Worm (Caenorhabditis elegans) whole organism, L4/young adult: Measurements from ENCODE around the gene ZK550.2.

ENCODE experiments used
- W03F9.2 ChIP-seq: fragments of 150-350 bp; optimal IDR thresholded peaks from 2 replicates; lab custom pipeline; 2014; ENCODE audit warnings: missing biosample characterization, missing genetic modification characterization
- dao-5 ChIP-seq: sonication (generic microtip); optimal IDR thresholded peaks from 2 replicates; lab custom pipeline; 2016; ENCODE audit warnings: missing genotype, missing genetic modification characterization, moderate library complexity, missing compliant biosample characterization
- him-1 ChIP-seq: sonication (generic microtip); optimal IDR thresholded peaks from 2 replicates; lab custom pipeline; 2016; ENCODE audit warnings: missing genotype, missing genetic modification reagents, missing genetic modification characterization, missing compliant biosample characterization

Gene ZK550.2

DNA sequence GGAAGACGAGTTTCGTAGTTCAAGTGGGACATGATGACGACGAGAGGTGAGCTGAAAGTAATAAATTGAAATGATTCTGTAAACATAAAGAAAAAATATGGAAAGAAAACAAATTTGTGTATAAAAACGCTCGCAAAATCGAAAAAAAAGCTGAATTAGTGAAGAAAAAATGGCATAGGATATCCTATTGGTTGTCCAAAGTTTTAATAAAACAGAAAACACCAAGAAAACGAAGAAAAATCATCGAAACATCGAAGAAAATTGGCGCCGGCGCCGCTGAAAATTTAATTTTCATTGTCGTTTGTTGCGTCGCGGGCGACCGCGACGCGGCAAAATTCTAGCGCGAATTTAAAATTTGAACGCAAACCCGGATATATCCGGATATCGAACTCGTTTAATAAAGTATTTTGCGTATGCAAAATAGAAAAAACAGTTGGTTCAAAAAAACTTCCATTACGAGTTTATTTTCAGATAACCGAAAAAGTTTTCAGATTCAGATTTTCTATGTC, 28.3 kb downstream of the ZK550.2 start, which contains the start of gene gln-5:
TSS of gene gln-5 (minus strand) at position 51 of the 509 bp plus-strand sequence.
- TF ChIP-seq W03F9.2 (tag; lab: Kevin White, UChicago) (no peak), him-1 (tag; lab: Kevin White, UChicago) (no peak), dao-5 (tag; lab: Kevin White, UChicago) (no peak)

DNA sequence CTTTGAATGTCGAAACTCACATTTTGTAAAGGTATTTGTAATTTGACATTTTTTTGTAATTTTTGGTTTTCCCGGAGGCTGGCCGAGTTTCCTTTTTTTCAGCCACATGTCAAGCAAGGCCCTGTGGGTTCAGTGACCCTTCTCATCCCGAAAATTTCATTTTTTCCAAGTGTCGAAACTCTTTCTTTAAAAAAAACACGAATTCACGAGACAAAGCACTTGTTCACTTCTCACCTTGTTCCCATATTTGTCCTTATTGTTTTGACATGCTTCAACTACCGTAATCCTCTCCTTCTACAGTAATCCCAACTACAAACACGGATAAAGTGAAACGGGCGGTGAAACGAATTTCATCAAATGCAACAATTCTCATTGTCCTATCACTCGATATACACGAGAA, 29.9 kb downstream of the ZK550.2 start, which contains the start of gene lhfp-4:
TSS of gene lhfp-4 (plus strand) at position 301 of the 400 bp plus-strand sequence.
- TF ChIP-seq W03F9.2 (tag; lab: Kevin White, UChicago) (no peak), him-1 (tag; lab: Kevin White, UChicago) (no peak), dao-5 (tag; lab: Kevin White, UChicago) (no peak)

- no peak for TF ChIP-seq him-1 (tag; lab: Kevin White, UChicago)
- TF ChIP-seq W03F9.2 (tag; lab: Kevin White, UChicago): no peak
- no peak for TF ChIP-seq dao-5 (tag; lab: Kevin White, UChicago)
Observed at ce11 chrIV:17276705-17277458, 31.5 kb downstream of the ZK550.2 start, which contains the start of gene clec-196. clec-196 (plus strand) TSS chrIV:17276956.

- TF ChIP-seq him-1 (tag; lab: Kevin White, UChicago) (no peak), W03F9.2 (tag; lab: Kevin White, UChicago) (no peak), dao-5 (tag; lab: Kevin White, UChicago) (no peak)
Observed at ce11 chrIV:17277459-17278173, 32.2 kb downstream of the ZK550.2 start.

ce11 chrIV:17278363-17278762, 33.0 kb downstream of the ZK550.2 start:
- peak; percentile 93 for TF ChIP-seq W03F9.2 (tag; lab: Kevin White, UChicago)
- peak; percentile 8 for TF ChIP-seq dao-5 (tag; lab: Kevin White, UChicago)
- TF ChIP-seq him-1 (tag; lab: Kevin White, UChicago): peak; percentile 98

DNA sequence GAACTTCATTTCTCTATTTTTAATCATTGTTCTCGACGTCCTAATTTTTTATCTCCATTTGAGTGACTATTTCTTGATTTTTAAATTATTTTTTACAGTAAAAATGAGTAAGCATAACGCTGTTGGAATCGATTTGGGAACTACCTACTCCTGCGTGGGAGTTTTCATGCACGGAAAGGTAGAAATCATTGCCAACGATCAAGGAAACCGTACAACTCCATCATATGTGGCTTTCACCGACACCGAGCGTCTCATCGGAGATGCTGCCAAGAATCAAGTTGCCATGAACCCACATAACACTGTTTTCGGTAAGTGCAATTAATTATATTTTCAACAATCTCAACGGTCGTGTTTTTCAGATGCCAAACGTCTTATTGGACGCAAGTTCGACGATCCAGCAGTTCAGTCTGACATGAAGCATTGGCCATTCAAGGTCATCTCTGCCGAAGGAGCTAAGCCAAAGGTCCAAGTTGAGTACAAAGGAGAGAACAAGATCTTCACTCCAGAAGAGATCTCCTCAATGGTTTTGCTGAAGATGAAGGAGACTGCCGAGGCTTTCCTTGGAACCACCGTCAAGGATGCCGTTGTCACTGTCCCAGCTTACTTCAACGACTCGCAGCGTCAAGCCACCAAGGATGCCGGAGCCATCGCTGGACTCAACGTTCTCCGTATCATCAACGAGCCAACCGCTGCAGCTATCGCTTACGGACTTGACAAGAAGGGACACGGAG, 33.6 kb downstream of the ZK550.2 start, which contains the start of gene hsp-1:
TSS of gene hsp-1 (plus strand) at position 99 of the 731 bp plus-strand sequence.
- TF ChIP-seq dao-5 (tag; lab: Kevin White, UChicago) (no peak), him-1 (tag; lab: Kevin White, UChicago) (no peak), W03F9.2 (tag; lab: Kevin White, UChicago) (no peak)

- no peak for TF ChIP-seq W03F9.2 (tag; lab: Kevin White, UChicago)
- no peak for TF ChIP-seq him-1 (tag; lab: Kevin White, UChicago)
- no peak for TF ChIP-seq dao-5 (tag; lab: Kevin White, UChicago)
Observed at ce11 chrIV:17279592-17280440, 34.4 kb downstream of the ZK550.2 start.

DNA sequence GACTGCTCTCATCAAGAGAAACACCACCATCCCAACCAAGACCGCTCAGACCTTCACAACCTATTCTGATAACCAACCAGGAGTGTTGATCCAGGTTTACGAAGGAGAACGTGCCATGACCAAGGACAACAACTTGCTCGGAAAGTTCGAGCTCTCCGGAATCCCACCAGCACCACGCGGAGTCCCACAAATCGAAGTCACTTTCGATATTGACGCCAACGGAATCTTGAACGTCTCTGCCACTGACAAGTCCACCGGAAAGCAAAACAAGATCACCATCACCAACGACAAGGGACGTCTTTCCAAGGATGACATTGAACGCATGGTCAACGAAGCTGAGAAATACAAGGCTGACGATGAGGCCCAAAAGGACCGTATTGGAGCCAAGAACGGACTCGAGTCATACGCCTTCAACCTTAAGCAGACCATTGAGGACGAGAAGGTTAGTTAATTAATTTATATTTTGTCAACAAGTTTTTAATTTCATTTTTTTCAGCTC, 35.1 kb downstream of the ZK550.2 start:
- TF ChIP-seq W03F9.2 (tag; lab: Kevin White, UChicago) (no peak), him-1 (tag; lab: Kevin White, UChicago) (no peak), dao-5 (tag; lab: Kevin White, UChicago) (no peak)

- TF ChIP-seq W03F9.2 (tag; lab: Kevin White, UChicago) (peak; percentile 91), dao-5 (tag; lab: Kevin White, UChicago) (no peak), him-1 (tag; lab: Kevin White, UChicago) (peak; percentile 58)
Observed at ce11 chrIV:17281060-17282021, 36.0 kb downstream of the ZK550.2 start.

- TF ChIP-seq him-1 (tag; lab: Kevin White, UChicago): no peak
- no peak for TF ChIP-seq dao-5 (tag; lab: Kevin White, UChicago)
- TF ChIP-seq W03F9.2 (tag; lab: Kevin White, UChicago): no peak
Observed at ce11 chrIV:17284099-17284498, 38.7 kb downstream of the ZK550.2 start, which contains the start of gene nra-1. nra-1 (minus strand) TSS chrIV:17284199.
